Worm (Caenorhabditis elegans): ENCODE measurements around the gene Y45G12B.3.

DNA sequence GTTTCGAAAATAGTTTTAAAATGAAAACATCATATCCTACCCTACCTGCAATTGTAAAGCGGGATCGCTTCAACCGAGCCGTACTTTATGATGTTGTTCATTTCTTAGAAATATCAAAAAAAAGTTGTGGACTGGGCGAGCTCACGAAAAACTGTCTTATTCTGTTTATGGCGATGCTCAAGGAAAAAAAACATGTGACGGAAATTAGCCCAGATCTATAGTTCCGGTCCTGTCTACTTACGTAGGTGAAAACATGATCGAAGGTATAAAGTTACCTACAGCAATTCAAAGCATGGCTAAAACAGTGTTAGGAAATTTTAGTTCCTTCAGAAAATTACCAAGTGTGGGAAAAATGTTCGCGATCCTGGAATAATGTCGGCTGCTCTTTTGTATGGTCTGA, 24.7 kb upstream of the Y45G12B.3 start, which contains the start of gene srt-27:
- TF ChIP-seq mdl-1 (tag; optimal IDR thresholded peaks at IDR 0.05) = no peak
- TF ChIP-seq nhr-11 (tag; optimal IDR thresholded peaks at IDR 0.05) = no peak
- no peak for TF ChIP-seq snpc-4 (tag; optimal IDR thresholded peaks at IDR 0.05)
- TF ChIP-seq lsy-2 (tag; optimal IDR thresholded peaks at IDR 0.05) = no peak
- TF ChIP-seq ces-1 (GFP tag; optimal IDR thresholded peaks at IDR 0.05) = no peak
- TF ChIP-seq C04F5.9 (tag; optimal IDR thresholded peaks at IDR 0.05) = no peak
- no peak for TF ChIP-seq fkh-10 (GFP tag; optimal IDR thresholded peaks at IDR 0.05)
- TF ChIP-seq aly-2 (tag; optimal IDR thresholded peaks at IDR 0.05) = no peak
- no peak for TF ChIP-seq pag-3 (tag; optimal IDR thresholded peaks at IDR 0.05; ENCODE audit: borderline replicate concordance, insufficient read depth)
